Fruit fly (Drosophila melanogaster) whole organism, embryonic: ENCODE data around the gene CG32855.

Experiments used
- Antp ChIP-seq: fragments of 200-800 bp; sonication (Bioruptor generic); optimal IDR thresholded peaks from 3 replicates; lab custom pipeline; 2016; ENCODE audit warnings: missing biosample characterization, missing genetic modification characterization
- Awh ChIP-seq: fragments of 200-800 bp; sonication (Bioruptor generic); IDR thresholded peaks from 2 replicates; pipeline ENCODE4, ENCODE4 v1.3.6; 2022; ENCODE audit warnings: missing biosample characterization, missing genetic modification characterization
- Blimp-1 ChIP-seq: fragments of 200-800 bp; sonication (Bioruptor generic); optimal IDR thresholded peaks from 3 replicates; lab custom pipeline; 2018; ENCODE audit warnings: missing biosample characterization, missing genetic modification characterization, mild to moderate bottlenecking, moderate library complexity, missing genetic modification reagents
- CG14710 ChIP-seq: fragments of 200-800 bp; sonication (Bioruptor generic); optimal IDR thresholded peaks from 3 replicates; lab custom pipeline; 2019; ENCODE audit warnings: missing biosample characterization, mild to moderate bottlenecking, missing genetic modification characterization, moderate library complexity
- CG15601 ChIP-seq: fragments of 200-800 bp; sonication (Bioruptor generic); optimal IDR thresholded peaks from 3 replicates; lab custom pipeline; 2019; ENCODE audit warnings: missing biosample characterization, mild to moderate bottlenecking, missing genetic modification characterization, moderate library complexity
- CG16815 ChIP-seq: fragments of 200-800 bp; sonication (Bioruptor generic); optimal IDR thresholded peaks from 3 replicates; lab custom pipeline; 2017; ENCODE audit warnings: missing biosample characterization, mild to moderate bottlenecking, missing genetic modification characterization
- CG17612 ChIP-seq: fragments of 200-800 bp; sonication (Bioruptor generic); IDR thresholded peaks from 2 replicates; pipeline ENCODE4 v1.3.6; 2022; ENCODE audit warnings: missing biosample characterization, missing genetic modification characterization
- CG17829 ChIP-seq: fragments of 200-800 bp; optimal IDR thresholded peaks from 2 replicates; lab custom pipeline; 2019; ENCODE audit warnings: missing biosample characterization, mild to moderate bottlenecking, missing genetic modification characterization, moderate library complexity
- CG18262 ChIP-seq: fragments of 200-800 bp; optimal IDR thresholded peaks from 3 replicates; lab custom pipeline; 2019; ENCODE audit warnings: missing biosample characterization, mild to moderate bottlenecking, missing genetic modification characterization, moderate library complexity
- CG18619 ChIP-seq: fragments of 200-800 bp; sonication (Bioruptor generic); optimal IDR thresholded peaks from 3 replicates; lab custom pipeline; 2017; ENCODE audit warnings: missing biosample characterization, mild to moderate bottlenecking, missing genetic modification characterization
- CG32532 ChIP-seq: fragments of 200-800 bp; sonication (Bioruptor generic); IDR thresholded peaks from 2 replicates; pipeline ENCODE4 v1.3.6; 2022; ENCODE audit warnings: missing biosample characterization, missing genetic modification characterization
- CG6272 ChIP-seq: fragments of 200-800 bp; sonication (Bioruptor generic); IDR thresholded peaks from 2 replicates; pipeline ENCODE4 v1.3.6; 2022; ENCODE audit warnings: missing biosample characterization, missing genetic modification characterization
- CG6791 ChIP-seq: fragments of 200-800 bp; sonication (Bioruptor generic); IDR thresholded peaks from 3 replicates; pipeline ENCODE4 v1.3.6; 2022; ENCODE audit warnings: missing biosample characterization, missing genetic modification characterization; ENCODE audit not compliant: partially characterized antibody
- CG7745 ChIP-seq: fragments of 200-800 bp; sonication (Bioruptor generic); optimal IDR thresholded peaks from 2 replicates; lab custom pipeline; 2018; ENCODE audit warnings: missing biosample characterization, mild to moderate bottlenecking, missing genetic modification characterization, moderate library complexity
- CG9215 ChIP-seq: fragments of 200-800 bp; sonication (Bioruptor generic); IDR thresholded peaks from 2 replicates; pipeline ENCODE4 v1.3.6; 2022; ENCODE audit warnings: missing biosample characterization, missing genetic modification characterization
- CG9437 ChIP-seq: fragments of 200-800 bp; sonication (Bioruptor generic); optimal IDR thresholded peaks from 2 replicates; lab custom pipeline; 2018; ENCODE audit warnings: missing biosample characterization, mild to moderate bottlenecking, missing genetic modification characterization
- CG9797 ChIP-seq: fragments of 200-800 bp; sonication (Bioruptor generic); optimal IDR thresholded peaks from 3 replicates; lab custom pipeline; 2018; ENCODE audit warnings: missing biosample characterization, mild to moderate bottlenecking, missing genetic modification characterization
- CkIIα-i1 ChIP-seq: fragments of 200-800 bp; sonication (Bioruptor generic); IDR thresholded peaks from 2 replicates; pipeline ENCODE4 v1.3.6; 2022; ENCODE audit warnings: missing biosample characterization, missing genetic modification characterization
- Gsc ChIP-seq: fragments of 200-800 bp; sonication (Bioruptor generic); IDR thresholded peaks from 2 replicates; pipeline ENCODE4 v1.3.6; 2022; ENCODE audit warnings: missing biosample characterization, missing genetic modification characterization
- HHEX ChIP-seq: fragments of 200-800 bp; sonication (Bioruptor generic); optimal IDR thresholded peaks from 3 replicates; lab custom pipeline; 2017; ENCODE audit warnings: missing biosample characterization, mild to moderate bottlenecking, missing genetic modification characterization, missing genetic modification reagents
- HLHmδ ChIP-seq: fragments of 200-800 bp; sonication (Bioruptor generic); optimal IDR thresholded peaks from 2 replicates; lab custom pipeline; 2018; ENCODE audit warnings: missing biosample characterization, mild to moderate bottlenecking, missing genetic modification characterization, moderate library complexity
- HmgZ ChIP-seq: fragments of 200-800 bp; sonication (Bioruptor generic); optimal IDR thresholded peaks from 2 replicates; lab custom pipeline; 2018; ENCODE audit warnings: missing biosample characterization, mild to moderate bottlenecking, missing genetic modification characterization
- Med ChIP-seq: fragments of 200-800 bp; sonication (Bioruptor generic); peaks from one replicate; lab custom pipeline; 2016; ENCODE audit warnings: missing biosample characterization, missing genetic modification characterization, mild to moderate bottlenecking, inconsistent platforms, moderate library complexity
- Oaz ChIP-seq: fragments of 200-800 bp; sonication (Bioruptor generic); IDR thresholded peaks from 2 replicates; pipeline ENCODE4 v1.3.6; 2022; ENCODE audit warnings: missing biosample characterization, missing genetic modification characterization
- PHDP ChIP-seq: fragments of 200-800 bp; sonication (Bioruptor generic); optimal IDR thresholded peaks from 3 replicates; lab custom pipeline; 2018; ENCODE audit warnings: missing biosample characterization, mild to moderate bottlenecking, missing genetic modification characterization, moderate library complexity
- Rx ChIP-seq: fragments of 200-800 bp; sonication (Bioruptor generic); IDR thresholded peaks from 2 replicates; pipeline ENCODE4 v1.3.6; 2022; ENCODE audit warnings: missing biosample characterization, missing genetic modification characterization
- Tbp ChIP-seq: fragments of >200 bp; optimal IDR thresholded peaks from 2 replicates; lab custom pipeline; 2018; ENCODE audit warnings: missing biosample characterization, missing genetic modification characterization
- Xbp1 ChIP-seq: fragments of 200-800 bp; sonication (Bioruptor generic); optimal IDR thresholded peaks from 3 replicates; lab custom pipeline; 2016; ENCODE audit warnings: missing biosample characterization, mild to moderate bottlenecking, missing genetic modification characterization
- amos ChIP-seq: fragments of 200-800 bp; sonication (Bioruptor generic); IDR thresholded peaks from 2 replicates; pipeline ENCODE4 v1.3.6; 2022; ENCODE audit warnings: missing biosample characterization, missing genetic modification characterization; ENCODE audit not compliant: partially characterized antibody
- ato ChIP-seq: fragments of 200-800 bp; sonication (Bioruptor generic); IDR thresholded peaks from 2 replicates; pipeline ENCODE4 v1.3.6; 2022; ENCODE audit warnings: missing biosample characterization, missing genetic modification characterization; ENCODE audit not compliant: partially characterized antibody
- crol ChIP-seq: fragments of 200-800 bp; sonication (Bioruptor generic); IDR thresholded peaks from 2 replicates; pipeline ENCODE4 v1.3.6; 2022; ENCODE audit warnings: missing biosample characterization, missing genetic modification characterization
- fru ChIP-seq: fragments of >200 bp; optimal IDR thresholded peaks from 2 replicates; lab custom pipeline; 2017
- gcm ChIP-seq: fragments of 200-800 bp; sonication (Bioruptor generic); optimal IDR thresholded peaks from 2 replicates; lab custom pipeline; 2019; ENCODE audit warnings: missing biosample characterization, mild to moderate bottlenecking, missing genetic modification characterization, moderate library complexity
- her ChIP-seq: fragments of 200-800 bp; sonication (Bioruptor generic); optimal IDR thresholded peaks from 2 replicates; lab custom pipeline; 2016; ENCODE audit warnings: missing biosample characterization, missing genetic modification characterization
- hkb ChIP-seq, 2 experiments: fragments of 200-800 bp in 1 of 2; fragments of >200 bp in 1 of 2; sonication (Bioruptor generic) in 1 of 2; IDR thresholded peaks in 1 of 2; optimal IDR thresholded peaks in 1 of 2; 2 replicates each; pipeline versions ENCODE4 v1.3.6 to Lab custom; 2017 to 2022; ENCODE audit warnings: missing biosample characterization in 1 of 2, missing genetic modification characterization in 1 of 2
- ken ChIP-seq: fragments of 200-800 bp; sonication (Bioruptor generic); IDR thresholded peaks from 3 replicates; pipeline ENCODE4 v1.3.6; 2022; ENCODE audit warnings: missing biosample characterization, missing genetic modification characterization
- mam ChIP-seq: fragments of 200-800 bp; sonication (Bioruptor generic); optimal IDR thresholded peaks from 3 replicates; lab custom pipeline; 2016; ENCODE audit warnings: missing biosample characterization, missing genetic modification characterization
- mld ChIP-seq: fragments of 200-800 bp; sonication (Bioruptor generic); IDR thresholded peaks from 3 replicates; pipeline ENCODE4 v1.3.6; 2022; ENCODE audit warnings: missing biosample characterization, missing genetic modification characterization; ENCODE audit not compliant: partially characterized antibody
- oc ChIP-seq: fragments of 200-800 bp; sonication (Bioruptor generic); optimal IDR thresholded peaks from 2 replicates; lab custom pipeline; 2018; ENCODE audit warnings: missing biosample characterization, mild to moderate bottlenecking, missing genetic modification characterization, moderate library complexity
- peb ChIP-seq: fragments of 200-800 bp; sonication (Bioruptor generic); IDR thresholded peaks from 2 replicates; pipeline ENCODE4 v1.3.6; 2022; ENCODE audit warnings: missing biosample characterization, missing genetic modification characterization
- ranshi ChIP-seq: fragments of 200-800 bp; sonication (Bioruptor generic); IDR thresholded peaks from 2 replicates; pipeline ENCODE4 v1.3.6; 2022; ENCODE audit warnings: missing biosample characterization, missing genetic modification characterization
- repo ChIP-seq: fragments of 200-800 bp; sonication (Bioruptor generic); optimal IDR thresholded peaks from 2 replicates; lab custom pipeline; 2016; ENCODE audit warnings: missing biosample characterization, missing genetic modification characterization
- stc ChIP-seq: fragments of 200-800 bp; sonication (Bioruptor generic); IDR thresholded peaks from 2 replicates; pipeline ENCODE4 v1.3.6; 2022; ENCODE audit warnings: missing biosample characterization, missing genetic modification characterization
- tin ChIP-seq: fragments of 200-800 bp; sonication (Bioruptor generic); optimal IDR thresholded peaks from 3 replicates; lab custom pipeline; 2016; ENCODE audit warnings: missing biosample characterization, missing genetic modification characterization
- tx ChIP-seq: fragments of 200-800 bp; sonication (Bioruptor generic); optimal IDR thresholded peaks from 2 replicates; lab custom pipeline; 2016; ENCODE audit warnings: missing biosample characterization, missing genetic modification characterization
- vfl ChIP-seq: fragments of 200-800 bp; sonication (Bioruptor generic); optimal IDR thresholded peaks from 2 replicates; lab custom pipeline; 2016; ENCODE audit warnings: missing biosample characterization, missing genetic modification characterization
- vvl ChIP-seq: fragments of 200-800 bp; sonication (Bioruptor generic); IDR thresholded peaks from 2 replicates; pipeline ENCODE4 v1.3.6; 2022; ENCODE audit warnings: missing biosample characterization, missing genetic modification characterization

The CG32855 gene

dm6 chr3R:16082384-16082783, 1.6 kb upstream of the CG32855 start (continued):
- TF ChIP-seq Xbp1 (GFP tag; lab: Kevin White, UChicago) (no peak), repo (no peak), crol (GFP tag; lab: Robert Waterston, UW) (peak; percentile 30; the same call in 1 of the 2 replicates), CG17612 (GFP tag; lab: Robert Waterston, UW) (no peak), Oaz (GFP tag; lab: Robert Waterston, UW) (no peak), CG16815 (GFP tag; lab: Kevin White, UChicago) (no peak), CG15601 (tag; lab: Kevin White, UChicago) (peak; percentile 25), her (GFP tag; lab: Kevin White, UChicago) (no peak), PHDP (tag; lab: Kevin White, UChicago) (no peak), HmgZ (no peak), CG32532 (GFP tag; lab: Robert Waterston, UW) (no peak), CkIIα-i1 (no peak), CG18262 (peak; percentile 22), peb (GFP tag; lab: Robert Waterston, UW) (no peak), fru (no peak), tx (GFP tag; lab: Kevin White, UChicago) (no peak), HLHmδ (no peak), gcm (peak; percentile 2), oc (tag; lab: Kevin White, UChicago) (peak; percentile 39), Gsc (GFP tag; lab: Robert Waterston, UW) (no peak), CG9797 (GFP tag; lab: Kevin White, UChicago) (no peak), Antp (no peak), HHEX (GFP tag; lab: Kevin White, UChicago) (no peak), hkb (optimal IDR thresholded peaks at IDR 0.05; lab: Kevin White, UChicago) (no peak), hkb (GFP tag; IDR thresholded peaks at IDR 0.05; lab: Robert Waterston, UW) (no peak), CG7745 (tag; lab: Kevin White, UChicago) (no peak), CG9437 (no peak), ato (no peak), CG6272 (GFP tag; lab: Robert Waterston, UW) (no peak), Tbp (GFP tag; lab: Kevin White, UChicago) (no peak), ranshi (no peak), stc (GFP tag; lab: Robert Waterston, UW) (no peak), CG6791 (no peak), CG14710 (tag; lab: Kevin White, UChicago) (peak; percentile 1), mam (GFP tag; lab: Kevin White, UChicago) (no peak), vfl (GFP tag; lab: Kevin White, UChicago) (no peak), mld (GFP tag; lab: Robert Waterston, UW) (no peak), CG17829 (tag; lab: Kevin White, UChicago) (no peak), Rx (GFP tag; lab: Robert Waterston, UW) (no peak), CG9215 (no peak), ken (GFP tag; lab: Robert Waterston, UW) (0 out of 3 replicates have a peak, but pooled peaks have one; percentile 21), CG18619 (GFP tag; lab: Kevin White, UChicago) (no peak), tin (GFP tag; lab: Kevin White, UChicago) (no peak)
- TF ChIP-seq, all 482 proteins: peak for 21

dm6 chr3R:16078247-16078646, 2.5 kb downstream of the CG32855 start:
- peak; percentile 55 for TF ChIP-seq Blimp-1 (GFP tag; lab: Kevin White, UChicago)
- TF ChIP-seq CG6791, result no peak
- peak; percentile 64; the same call in 1 of the 2 replicates for TF ChIP-seq vvl (GFP tag; lab: Robert Waterston, UW)
- TF ChIP-seq amos (GFP tag; lab: Robert Waterston, UW), result no peak
- peak; percentile 1 for TF ChIP-seq Med (GFP tag; lab: Kevin White, UChicago)
- TF ChIP-seq Awh (GFP tag; lab: Robert Waterston, UW), result no peak
